Fruit fly (Drosophila melanogaster) whole organism, pupa: ENCODE results near the gene PlexA.

Experiments
- CG14655 ChIP-seq: fragments of 200-800 bp; sonication (Bioruptor generic); optimal IDR thresholded peaks from 3 replicates; lab custom pipeline; 2017; ENCODE audit warnings: mild to moderate bottlenecking, missing biosample characterization, missing genetic modification reagents, missing genetic modification characterization
- CG17806 ChIP-seq: fragments of 200-800 bp; sonication (Bioruptor generic); optimal IDR thresholded peaks from 2 replicates; lab custom pipeline; 2018; ENCODE audit warnings: missing biosample characterization, mild to moderate bottlenecking, missing genetic modification characterization, moderate library complexity
- CG32121 ChIP-seq: fragments of 200-800 bp; sonication (Bioruptor generic); IDR thresholded peaks from 2 replicates; pipeline ENCODE4 v1.3.6; 2022; ENCODE audit warnings: missing biosample characterization, missing genetic modification characterization
- EcR ChIP-seq: fragments of 200-800 bp; sonication (Bioruptor generic); optimal IDR thresholded peaks from 3 replicates; lab custom pipeline; 2019; ENCODE audit warnings: missing biosample characterization, missing genetic modification characterization, mild to moderate bottlenecking, moderate library complexity, missing genetic modification reagents
- Ets98B ChIP-seq: fragments of 200-800 bp; sonication (Bioruptor generic); IDR thresholded peaks from 2 replicates; pipeline ENCODE4 v1.3.6; 2022; ENCODE audit warnings: missing biosample characterization, missing genetic modification characterization
- Pif1A ChIP-seq: fragments of 200-800 bp; sonication (Bioruptor generic); optimal IDR thresholded peaks from 3 replicates; lab custom pipeline; 2016; ENCODE audit warnings: missing biosample characterization, missing genetic modification characterization

DNA sequence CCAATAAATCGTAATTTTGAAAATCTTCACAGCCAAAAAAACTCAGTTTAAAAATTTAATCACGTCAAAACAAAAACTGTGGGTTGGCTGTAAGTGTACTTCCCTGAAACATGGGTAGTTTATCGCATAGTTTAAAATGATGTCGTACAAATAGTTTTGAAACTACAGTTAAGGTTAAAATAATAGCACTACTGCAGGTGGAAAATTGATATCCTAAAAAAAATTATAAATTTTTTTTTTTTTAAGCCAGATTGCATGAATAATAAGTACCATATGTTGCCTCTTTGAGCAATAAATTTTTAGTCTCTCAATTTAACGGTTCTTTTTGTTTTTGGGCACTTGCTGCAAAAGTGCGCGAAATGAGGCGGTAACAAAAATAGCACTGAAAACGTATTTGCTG lies 1.8 kb downstream of the PlexA start:
- TF ChIP-seq CG17806 (tag; lab: Kevin White, UChicago) (no peak), Ets98B (GFP tag; lab: Robert Waterston, UW) (no peak), CG14655 (GFP tag; lab: Kevin White, UChicago) (no peak), CG32121 (GFP tag; lab: Robert Waterston, UW) (no peak), EcR (GFP tag; lab: Kevin White, UChicago) (no peak), Pif1A (GFP tag; lab: Kevin White, UChicago) (no peak)
